Worm (Caenorhabditis elegans): ENCODE results near the gene orc-5.

orc-5 gene

DNA sequence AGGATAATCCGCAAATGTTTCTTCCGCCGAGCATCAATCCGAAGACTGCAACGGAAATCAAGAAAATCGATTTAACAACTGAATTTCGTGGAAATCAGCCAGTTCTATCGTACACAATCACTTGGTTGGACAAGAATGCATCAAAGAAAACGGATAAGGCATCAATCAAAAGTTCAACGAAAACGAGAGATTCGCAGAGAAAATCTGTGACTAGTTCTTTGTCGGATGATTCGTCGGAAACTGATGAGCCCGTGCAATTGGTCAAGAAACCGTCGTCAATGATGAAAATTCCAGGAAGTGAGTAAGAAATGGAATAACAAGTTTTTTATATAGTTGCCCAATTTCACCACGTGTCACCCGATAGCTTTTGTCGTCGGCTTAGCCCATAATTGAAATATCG, 28.3 kb downstream of the orc-5 start, which contains the start of gene R102.6 (continued):
- TF ChIP-seq lsy-27 (tag; optimal IDR thresholded peaks at IDR 0.05; ENCODE audit: borderline replicate concordance, insufficient read depth) (no peak), ztf-18 (tag; optimal IDR thresholded peaks at IDR 0.05) (no peak), xnd-1 (tag; optimal IDR thresholded peaks at IDR 0.05) (no peak), efl-1 (GFP tag; optimal IDR thresholded peaks at IDR 0.05) (no peak), mxl-1 (tag; optimal IDR thresholded peaks at IDR 0.05) (no peak), mcd-1 (GFP tag; IDR thresholded peaks at IDR 0.05) (no peak), hlh-12 (tag; optimal IDR thresholded peaks at IDR 0.05) (no peak)

DNA sequence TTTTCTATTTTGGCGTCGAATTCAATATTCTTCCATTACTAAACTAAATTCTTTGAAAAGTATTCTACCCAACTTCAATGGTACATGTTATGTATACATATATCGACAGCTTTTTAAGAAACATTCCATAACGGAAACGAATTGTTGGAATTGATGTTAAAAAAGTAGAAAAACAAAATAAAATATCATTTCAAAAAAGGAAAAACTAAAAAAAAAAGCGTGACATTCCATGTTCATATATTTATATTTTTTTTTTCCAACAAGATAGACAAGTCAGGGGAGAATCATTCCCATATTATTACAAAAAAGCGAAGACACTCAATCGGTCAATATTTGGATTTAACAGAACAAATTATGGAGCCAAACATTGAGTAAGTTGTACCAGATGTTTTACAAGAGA, 29.2 kb downstream of the orc-5 start, which contains the start of gene R102.10:
Gene R102.10, plus strand, starts transcription at position 301 of the 400 bp plus-strand sequence.
- TF ChIP-seq nhr-80 (tag; optimal IDR thresholded peaks at IDR 0.05), result no peak
- no peak for TF ChIP-seq F33H1.4 (GFP tag; IDR thresholded peaks at IDR 0.05)
- no peak for TF ChIP-seq ZK185.1 (tag; optimal IDR thresholded peaks at IDR 0.05; ENCODE audit: poor library complexity, severe bottlenecking)
- TF ChIP-seq B0336.3 (GFP tag; IDR thresholded peaks at IDR 0.05), result no peak
- no peak for TF ChIP-seq hmg-20 (GFP tag; IDR thresholded peaks at IDR 0.05)
- TF ChIP-seq tbx-9 (tag; optimal IDR thresholded peaks at IDR 0.05; ENCODE audit: borderline replicate concordance), result no peak
- no peak for TF ChIP-seq sptf-2 (GFP tag; optimal IDR thresholded peaks at IDR 0.05)
- TF ChIP-seq nfyb-1 (GFP tag; IDR thresholded peaks at IDR 0.05), result no peak
- TF ChIP-seq atf-7 (tag; optimal IDR thresholded peaks at IDR 0.05), result no peak
- no peak for TF ChIP-seq rpc-1 (optimal IDR thresholded peaks at IDR 0.05)
- no peak for TF ChIP-seq rpc-1 (tag; optimal IDR thresholded peaks at IDR 0.05)
- no peak for TF ChIP-seq hsf-1 (GFP tag; IDR thresholded peaks at IDR 0.05)
- no peak for TF ChIP-seq sea-2 (GFP tag; IDR thresholded peaks at IDR 0.05)
- no peak for TF ChIP-seq mel-28 (tag; optimal IDR thresholded peaks at IDR 0.05; ENCODE audit: borderline replicate concordance)
- no peak for TF ChIP-seq F52B5.7 (tag; optimal IDR thresholded peaks at IDR 0.05)

- TF ChIP-seq madf-3 (GFP tag; IDR thresholded peaks at IDR 0.05) (no peak), somi-1 (GFP tag; optimal IDR thresholded peaks at IDR 0.05) (peak; percentile 5)
Measured at ce11 chrIV:10701866-10702458, 32.4 kb downstream of the orc-5 start.

ce11 chrIV:10699660-10700059, 34.7 kb downstream of the orc-5 start, which contains the start of gene R102.11:
R102.11 (minus strand) TSS chrIV:10699760.
- TF ChIP-seq lag-1 (GFP tag; IDR thresholded peaks at IDR 0.05) (no peak), ets-4 (GFP tag; optimal IDR thresholded peaks at IDR 0.05) (no peak), tlf-1 (GFP tag; optimal IDR thresholded peaks at IDR 0.05) (no peak), hrde-1 (tag; optimal IDR thresholded peaks at IDR 0.05; ENCODE audit: borderline replicate concordance) (no peak), efl-1 (GFP tag; optimal IDR thresholded peaks at IDR 0.05) (no peak), mcd-1 (GFP tag; IDR thresholded peaks at IDR 0.05) (no peak), dpff-1 (tag; optimal IDR thresholded peaks at IDR 0.05) (no peak)

- no peak for TF ChIP-seq mxl-1 (tag; optimal IDR thresholded peaks at IDR 0.05)
- TF ChIP-seq let-607 (tag; optimal IDR thresholded peaks at IDR 0.05), result no peak
- TF ChIP-seq Y79H2A.3 (GFP tag; conservative IDR thresholded peaks at IDR 0.05), result no peak
- TF ChIP-seq ztf-6 (GFP tag; IDR thresholded peaks at IDR 0.05), result no peak
- TF ChIP-seq F57C9.4 (tag; optimal IDR thresholded peaks at IDR 0.05), result no peak
- no peak for TF ChIP-seq C06A6.2 (GFP tag; conservative IDR thresholded peaks at IDR 0.05)
- no peak for TF ChIP-seq nhr-90 (tag; optimal IDR thresholded peaks at IDR 0.05)
- TF ChIP-seq dpl-1 (GFP tag; optimal IDR thresholded peaks at IDR 0.05), result no peak
- no peak for TF ChIP-seq nhr-27 (tag; optimal IDR thresholded peaks at IDR 0.05)
- TF ChIP-seq madf-6 (GFP tag; IDR thresholded peaks at IDR 0.05), result no peak
- TF ChIP-seq lin-40 (tag; optimal IDR thresholded peaks at IDR 0.05), result no peak
Measured at ce11 chrIV:10699000-10699399, 35.4 kb downstream of the orc-5 start.

All from whole organism, young adult.